Fruit fly (Drosophila melanogaster): ENCODE data around the gene Sgs7.

Gene Sgs7

dm6 chr3L:11554338-11554737 is 44.7 kb downstream of the Sgs7 start (continued):
- no peak for TF ChIP-seq fd3F (GFP tag; optimal IDR thresholded peaks at IDR 0.05)
- peak; percentile 60 for TF ChIP-seq Ada2b (GFP tag; IDR thresholded peaks at IDR 0.05)
- TF ChIP-seq NC2α (GFP tag; optimal IDR thresholded peaks at IDR 0.05), result no peak
- peak; percentile 90 for TF ChIP-seq Spps (tag; optimal IDR thresholded peaks at IDR 0.05)
- peak; percentile 71 for TF ChIP-seq CG12219 (GFP tag; optimal IDR thresholded peaks at IDR 0.05)
- TF ChIP-seq PHDP (tag; optimal IDR thresholded peaks at IDR 0.05), result peak; percentile 78
- peak; percentile 76 for TF ChIP-seq fd102C (GFP tag; optimal IDR thresholded peaks at IDR 0.05)
- peak; percentile 63 for TF ChIP-seq CG7987 (GFP tag; optimal IDR thresholded peaks at IDR 0.05)
- TF ChIP-seq CG10267 (tag; optimal IDR thresholded peaks at IDR 0.05), result peak; percentile 90
- TF ChIP-seq CG9876 (GFP tag; optimal IDR thresholded peaks at IDR 0.05), result no peak
- no peak for TF ChIP-seq schlank (tag; optimal IDR thresholded peaks at IDR 0.05)
- TF ChIP-seq ems (GFP tag; optimal IDR thresholded peaks at IDR 0.05), result peak; percentile 82
- TF ChIP-seq Hr3 (GFP tag; optimal IDR thresholded peaks at IDR 0.05), result peak; percentile 77
- TF ChIP-seq Med (GFP tag), result peak; percentile 91
- TF ChIP-seq fru (optimal IDR thresholded peaks at IDR 0.05), result no peak
- peak; percentile 91 for TF ChIP-seq CG15601 (tag; optimal IDR thresholded peaks at IDR 0.05)
- peak; percentile 63; the same call in 3 of the 4 replicates for TF ChIP-seq Gug (GFP tag; IDR thresholded peaks at IDR 0.05)
- peak; percentile 83 for TF ChIP-seq CG11504 (tag; optimal IDR thresholded peaks at IDR 0.05)
- TF ChIP-seq klu (GFP tag; IDR thresholded peaks at IDR 0.05), result peak; percentile 53; the same call in 1 of the 2 replicates
- no peak for TF ChIP-seq emc (GFP tag; optimal IDR thresholded peaks at IDR 0.05)
- peak; percentile 83 for TF ChIP-seq CG17328 (GFP tag; IDR thresholded peaks at IDR 0.05)
- TF ChIP-seq stwl (tag; optimal IDR thresholded peaks at IDR 0.05), result peak; percentile 74
- TF ChIP-seq dm (GFP tag; optimal IDR thresholded peaks at IDR 0.05), result peak; percentile 70
- peak; percentile 18 for TF ChIP-seq ab (GFP tag; optimal IDR thresholded peaks at IDR 0.05)
- peak; percentile 85 for TF ChIP-seq CG3407 (GFP tag; optimal IDR thresholded peaks at IDR 0.05)
- no peak for TF ChIP-seq Dp (GFP tag; optimal IDR thresholded peaks at IDR 0.05)
- peak; percentile 86 for TF ChIP-seq Asciz (GFP tag; optimal IDR thresholded peaks at IDR 0.05)
- TF ChIP-seq CG13424 (tag; optimal IDR thresholded peaks at IDR 0.05), result peak; percentile 83
- no peak for TF ChIP-seq sna (GFP tag; IDR thresholded peaks at IDR 0.05; ENCODE audit: partially characterized antibody)
- TF ChIP-seq HLH4C (GFP tag; IDR thresholded peaks at IDR 0.05; ENCODE audit: partially characterized antibody), result no peak
- peak; percentile 57 to 78 for TF ChIP-seq Pdp1 (GFP tag; optimal IDR thresholded peaks at IDR 0.05)
- TF ChIP-seq D19A (tag; optimal IDR thresholded peaks at IDR 0.05), result peak; percentile 89
- TF ChIP-seq sqz (GFP tag; optimal IDR thresholded peaks at IDR 0.05), result peak; percentile 69
- peak; percentile 63 for TF ChIP-seq caup (GFP tag; optimal IDR thresholded peaks at IDR 0.05; ENCODE audit: severe bottlenecking)
- TF ChIP-seq pan (optimal IDR thresholded peaks at IDR 0.05), result no peak
- peak in 1 of 2 experiments; percentile 76 for TF ChIP-seq pan (GFP tag; optimal IDR thresholded peaks at IDR 0.05 in 1 of 2, IDR thresholded peaks at IDR 0.05 in 1 of 2)
- peak; percentile 85 for TF ChIP-seq CG7839 (tag; optimal IDR thresholded peaks at IDR 0.05)
- peak; percentile 54 for TF ChIP-seq NfI (GFP tag; optimal IDR thresholded peaks at IDR 0.05)
- peak; percentile 64 for TF ChIP-seq slp2 (GFP tag; optimal IDR thresholded peaks at IDR 0.05)
- TF ChIP-seq H2.0 (GFP tag; IDR thresholded peaks at IDR 0.05), result peak; percentile 29; the same call in 1 of the 2 replicates
- TF ChIP-seq Ptx1 (GFP tag; IDR thresholded peaks at IDR 0.05), result peak; percentile 74
- no peak for TF ChIP-seq Dip3 (GFP tag; optimal IDR thresholded peaks at IDR 0.05)
- TF ChIP-seq CG1647 (GFP tag; optimal IDR thresholded peaks at IDR 0.05), result peak; percentile 39
- peak; percentile 84 for TF ChIP-seq CG18476 (GFP tag; optimal IDR thresholded peaks at IDR 0.05)
- TF ChIP-seq CG12155 (GFP tag; optimal IDR thresholded peaks at IDR 0.05), result peak; percentile 75
- TF ChIP-seq Nf-YB (GFP tag; optimal IDR thresholded peaks at IDR 0.05), result peak; percentile 77
- no peak for TF ChIP-seq GATAe (GFP tag; conservative IDR thresholded peaks at IDR 0.05)
- no peak for TF ChIP-seq CG4328 (GFP tag; optimal IDR thresholded peaks at IDR 0.05)
- TF ChIP-seq CG4730 (GFP tag; IDR thresholded peaks at IDR 0.05), result peak; percentile 61
- TF ChIP-seq CG4282 (GFP tag; optimal IDR thresholded peaks at IDR 0.05), result no peak
- TF ChIP-seq CG6689 (GFP tag; IDR thresholded peaks at IDR 0.05), result peak; percentile 81
